Worm (Caenorhabditis elegans) whole organism, L1 larva: Measurements from ENCODE around the gene srh-248.
"Not testable (repeated sequence)": the region's sequence is repeated elsewhere in the genome, so short reads cannot be mapped to it uniquely, and the experiment has no call there.

Source experiments
- aly-2 ChIP-seq: fragments of 150-350 bp; optimal IDR thresholded peaks from 2 replicates; lab custom pipeline; 2014; ENCODE audit warnings: missing biosample characterization, missing genetic modification characterization
- grh-1 ChIP-seq: fragments of 200-800 bp; sonication (Bioruptor generic); IDR thresholded peaks from 2 replicates; pipeline ENCODE4 v1.3.6; 2022; ENCODE audit warnings: missing genetic modification reagents, missing genetic modification characterization, missing compliant biosample characterization
- lin-14 ChIP-seq: fragments of 200-800 bp; sonication (Bioruptor generic); optimal IDR thresholded peaks from 2 replicates; lab custom pipeline; 2018; ENCODE audit warnings: mild to moderate bottlenecking, missing genetic modification characterization, moderate library complexity, missing compliant biosample characterization
- nhr-77 ChIP-seq: fragments of 150-350 bp; optimal IDR thresholded peaks from 2 replicates; lab custom pipeline; 2014; ENCODE audit warnings: missing biosample characterization, missing genetic modification characterization
- swsn-7 ChIP-seq: sonication (generic microtip); optimal IDR thresholded peaks from 2 replicates; lab custom pipeline; 2016; ENCODE audit warnings: missing genetic modification characterization, missing compliant biosample characterization

ce11 chrV:2955342-2955741, at the start of gene srh-248:
- not testable (repeated sequence) for TF ChIP-seq lin-14 (GFP tag; lab: Kevin White, UChicago); aly-2 (tag; lab: Kevin White, UChicago); nhr-77 (tag; lab: Kevin White, UChicago); grh-1 (GFP tag; lab: Robert Waterston, UW); swsn-7 (tag; lab: Kevin White, UChicago)
